Fruit fly (Drosophila melanogaster): Measurements from ENCODE around the gene CG6040.

The CG6040 gene

dm6 chr3R:19163972-19164819 lies 67.4 kb downstream of the CG6040 start, which contains the start of gene sqz:
Gene sqz, plus strand, starts transcription at chr3R:19164211.
- TF ChIP-seq fd96Ca (GFP tag; IDR thresholded peaks at IDR 0.05) (peak; percentile 79), CG17806 (tag; optimal IDR thresholded peaks at IDR 0.05) (peak; percentile 42), D1 (tag; optimal IDR thresholded peaks at IDR 0.05) (peak; percentile 12), CG12605 (GFP tag; IDR thresholded peaks at IDR 0.05) (peak; percentile 93), CG10348 (GFP tag; IDR thresholded peaks at IDR 0.05) (no peak), CG34367 (tag; optimal IDR thresholded peaks at IDR 0.05) (peak; percentile 72), Pif1B (GFP tag; optimal IDR thresholded peaks at IDR 0.05) (peak; percentile 75), CG9948 (tag; optimal IDR thresholded peaks at IDR 0.05) (peak; percentile 44), rn (GFP tag; IDR thresholded peaks at IDR 0.05) (peak; percentile 17; the same call in 1 of the 2 replicates), Pif1A (GFP tag; optimal IDR thresholded peaks at IDR 0.05) (peak; percentile 62), CG8159 (tag; optimal IDR thresholded peaks at IDR 0.05) (peak; percentile 72), CG8301 (tag; optimal IDR thresholded peaks at IDR 0.05) (peak; percentile 73), CG32121 (GFP tag; IDR thresholded peaks at IDR 0.05) (peak; percentile 68), gl (tag; optimal IDR thresholded peaks at IDR 0.05) (peak; percentile 95), CG4496 (GFP tag; IDR thresholded peaks at IDR 0.05) (peak; percentile 84), CG13204 (GFP tag; optimal IDR thresholded peaks at IDR 0.05) (peak; percentile 75), CG15710 (tag; optimal IDR thresholded peaks at IDR 0.05) (peak; percentile 75), CG14655 (GFP tag; optimal IDR thresholded peaks at IDR 0.05) (peak; percentile 83), Snoo (tag; optimal IDR thresholded peaks at IDR 0.05) (peak; percentile 75), EcR (GFP tag; optimal IDR thresholded peaks at IDR 0.05) (peak; percentile 63), Ets98B (GFP tag; IDR thresholded peaks at IDR 0.05) (peak; percentile 85)

- no peak for TF ChIP-seq CG15710 (tag; optimal IDR thresholded peaks at IDR 0.05)
- no peak; the same call in 1 of the 2 replicates for TF ChIP-seq Ets98B (GFP tag; IDR thresholded peaks at IDR 0.05)
- no peak; the same call in 1 of the 3 replicates for TF ChIP-seq fd96Ca (GFP tag; IDR thresholded peaks at IDR 0.05)
- no peak for TF ChIP-seq EcR (GFP tag; optimal IDR thresholded peaks at IDR 0.05)
- TF ChIP-seq CG34367 (tag; optimal IDR thresholded peaks at IDR 0.05), result peak; percentile 0
- peak; percentile 38 for TF ChIP-seq CG8301 (tag; optimal IDR thresholded peaks at IDR 0.05)
- TF ChIP-seq Pif1A (GFP tag; optimal IDR thresholded peaks at IDR 0.05), result peak; percentile 20
- peak; percentile 34 for TF ChIP-seq Snoo (tag; optimal IDR thresholded peaks at IDR 0.05)
- TF ChIP-seq CG9948 (tag; optimal IDR thresholded peaks at IDR 0.05), result peak; percentile 37
- no peak for TF ChIP-seq CG13204 (GFP tag; optimal IDR thresholded peaks at IDR 0.05)
- peak; percentile 47 for TF ChIP-seq CG8159 (tag; optimal IDR thresholded peaks at IDR 0.05)
- no peak for TF ChIP-seq CG10348 (GFP tag; IDR thresholded peaks at IDR 0.05)
- no peak for TF ChIP-seq gl (tag; optimal IDR thresholded peaks at IDR 0.05)
- no peak for TF ChIP-seq Pif1B (GFP tag; optimal IDR thresholded peaks at IDR 0.05)
- 0 out of 2 replicates have a peak, but pooled peaks have one; percentile 12 for TF ChIP-seq rn (GFP tag; IDR thresholded peaks at IDR 0.05)
- peak; percentile 37; the same call in 1 of the 2 replicates for TF ChIP-seq CG32121 (GFP tag; IDR thresholded peaks at IDR 0.05)
- peak; percentile 66; the same call in 2 of the 3 replicates for TF ChIP-seq CG4496 (GFP tag; IDR thresholded peaks at IDR 0.05)
- peak; percentile 15; the same call in 1 of the 2 replicates for TF ChIP-seq CG12605 (GFP tag; IDR thresholded peaks at IDR 0.05)
- peak; percentile 40 for TF ChIP-seq CG17806 (tag; optimal IDR thresholded peaks at IDR 0.05)
- peak; percentile 39 for TF ChIP-seq D1 (tag; optimal IDR thresholded peaks at IDR 0.05)
- TF ChIP-seq CG14655 (GFP tag; optimal IDR thresholded peaks at IDR 0.05), result peak; percentile 40
Observed at dm6 chr3R:19164873-19165456, 68.2 kb downstream of the CG6040 start.

- TF ChIP-seq Pif1B (GFP tag; optimal IDR thresholded peaks at IDR 0.05), result peak; percentile 17
- TF ChIP-seq CG34367 (tag; optimal IDR thresholded peaks at IDR 0.05), result peak; percentile 6
- peak; percentile 18 for TF ChIP-seq EcR (GFP tag; optimal IDR thresholded peaks at IDR 0.05)
- peak; percentile 49 for TF ChIP-seq Pif1A (GFP tag; optimal IDR thresholded peaks at IDR 0.05)
- TF ChIP-seq CG12605 (GFP tag; IDR thresholded peaks at IDR 0.05), result peak; percentile 89
- peak; percentile 32 for TF ChIP-seq CG13204 (GFP tag; optimal IDR thresholded peaks at IDR 0.05)
- TF ChIP-seq CG32121 (GFP tag; IDR thresholded peaks at IDR 0.05), result peak; percentile 69
- TF ChIP-seq CG9948 (tag; optimal IDR thresholded peaks at IDR 0.05), result no peak
- TF ChIP-seq CG15710 (tag; optimal IDR thresholded peaks at IDR 0.05), result peak; percentile 20
- TF ChIP-seq D1 (tag; optimal IDR thresholded peaks at IDR 0.05), result no peak
- no peak for TF ChIP-seq rn (GFP tag; IDR thresholded peaks at IDR 0.05)
- peak; percentile 72 for TF ChIP-seq CG4496 (GFP tag; IDR thresholded peaks at IDR 0.05)
- TF ChIP-seq Snoo (tag; optimal IDR thresholded peaks at IDR 0.05), result peak; percentile 14
- peak; percentile 19 for TF ChIP-seq CG8159 (tag; optimal IDR thresholded peaks at IDR 0.05)
- TF ChIP-seq CG8301 (tag; optimal IDR thresholded peaks at IDR 0.05), result no peak
- TF ChIP-seq CG10348 (GFP tag; IDR thresholded peaks at IDR 0.05), result no peak
- TF ChIP-seq CG17806 (tag; optimal IDR thresholded peaks at IDR 0.05), result no peak
- TF ChIP-seq Ets98B (GFP tag; IDR thresholded peaks at IDR 0.05), result peak; percentile 78
- TF ChIP-seq gl (tag; optimal IDR thresholded peaks at IDR 0.05), result peak; percentile 70
- peak; percentile 56; the same call in 1 of the 3 replicates for TF ChIP-seq fd96Ca (GFP tag; IDR thresholded peaks at IDR 0.05)
- no peak for TF ChIP-seq CG14655 (GFP tag; optimal IDR thresholded peaks at IDR 0.05)
Observed at dm6 chr3R:19165620-19166055, 68.9 kb downstream of the CG6040 start.

- no peak for TF ChIP-seq fd96Ca (GFP tag; IDR thresholded peaks at IDR 0.05)
- peak; percentile 1 for TF ChIP-seq Pif1A (GFP tag; optimal IDR thresholded peaks at IDR 0.05)
Observed at dm6 chr3R:19166077-19166778, 69.5 kb downstream of the CG6040 start.
